Worm (Caenorhabditis elegans): ENCODE measurements around the gene F55A4.7.

Gene F55A4.7

ce11 chrX:1030867-1031266 is 7.4 kb downstream of the F55A4.7 start:
- TF ChIP-seq ztf-23 (GFP tag; IDR thresholded peaks at IDR 0.05) (no peak), flt-1 (GFP tag; IDR thresholded peaks at IDR 0.05) (no peak), ref-1 (GFP tag; conservative IDR thresholded peaks at IDR 0.05) (no peak), ztf-29 (GFP tag; IDR thresholded peaks at IDR 0.05) (no peak), tab-1 (GFP tag; IDR thresholded peaks at IDR 0.05) (no peak), klf-2 (GFP tag; conservative IDR thresholded peaks at IDR 0.05) (no peak), T22C8.4 (GFP tag; IDR thresholded peaks at IDR 0.05) (no peak), med-1 (GFP tag; optimal IDR thresholded peaks at IDR 0.05; ENCODE audit: insufficient read depth) (no peak), cog-1 (tag; optimal IDR thresholded peaks at IDR 0.05) (no peak)

- TF ChIP-seq T22C8.4 (GFP tag; IDR thresholded peaks at IDR 0.05), result no peak
- TF ChIP-seq ztf-29 (GFP tag; IDR thresholded peaks at IDR 0.05), result no peak
- no peak for TF ChIP-seq flt-1 (GFP tag; IDR thresholded peaks at IDR 0.05)
- no peak for TF ChIP-seq klf-2 (GFP tag; conservative IDR thresholded peaks at IDR 0.05)
- TF ChIP-seq ztf-23 (GFP tag; IDR thresholded peaks at IDR 0.05), result no peak
- no peak for TF ChIP-seq cog-1 (tag; optimal IDR thresholded peaks at IDR 0.05)
- TF ChIP-seq tab-1 (GFP tag; IDR thresholded peaks at IDR 0.05), result no peak
- TF ChIP-seq ref-1 (GFP tag; conservative IDR thresholded peaks at IDR 0.05), result no peak
- TF ChIP-seq med-1 (GFP tag; optimal IDR thresholded peaks at IDR 0.05; ENCODE audit: insufficient read depth), result no peak
These were observed 10.9 kb downstream of the F55A4.7 start for ce11 chrX:1027370-1027769.

ce11 chrX:1026722-1027121 is 11.5 kb downstream of the F55A4.7 start:
- TF ChIP-seq ztf-23 (GFP tag; IDR thresholded peaks at IDR 0.05), result no peak
- no peak for TF ChIP-seq med-1 (GFP tag; optimal IDR thresholded peaks at IDR 0.05; ENCODE audit: insufficient read depth)
- TF ChIP-seq flt-1 (GFP tag; IDR thresholded peaks at IDR 0.05), result no peak
- no peak for TF ChIP-seq cog-1 (tag; optimal IDR thresholded peaks at IDR 0.05)

- TF ChIP-seq flt-1 (GFP tag; IDR thresholded peaks at IDR 0.05) (no peak), T22C8.4 (GFP tag; IDR thresholded peaks at IDR 0.05) (no peak), med-1 (GFP tag; optimal IDR thresholded peaks at IDR 0.05; ENCODE audit: insufficient read depth) (no peak)
These were observed 13.2 kb downstream of the F55A4.7 start, which contains the start of gene F55A4.3 for ce11 chrX:1025010-1025409. TSS of gene F55A4.3 (minus strand) at chrX:1025110.

- TF ChIP-seq med-1 (GFP tag; optimal IDR thresholded peaks at IDR 0.05; ENCODE audit: insufficient read depth) (no peak), ztf-23 (GFP tag; IDR thresholded peaks at IDR 0.05) (peak; percentile 52; the same call in 1 of the 2 replicates), tab-1 (GFP tag; IDR thresholded peaks at IDR 0.05) (no peak), ztf-29 (GFP tag; IDR thresholded peaks at IDR 0.05) (no peak)
These were observed 16.4 kb downstream of the F55A4.7 start for ce11 chrX:1021835-1022311.

- no peak for TF ChIP-seq cog-1 (tag; optimal IDR thresholded peaks at IDR 0.05)
- no peak for TF ChIP-seq ztf-23 (GFP tag; IDR thresholded peaks at IDR 0.05)
- TF ChIP-seq ztf-29 (GFP tag; IDR thresholded peaks at IDR 0.05), result no peak
These were observed 19.7 kb downstream of the F55A4.7 start for ce11 chrX:1018586-1018985.

- TF ChIP-seq tab-1 (GFP tag; IDR thresholded peaks at IDR 0.05) (no peak), klf-2 (GFP tag; conservative IDR thresholded peaks at IDR 0.05) (no peak), med-1 (GFP tag; optimal IDR thresholded peaks at IDR 0.05; ENCODE audit: insufficient read depth) (no peak), T22C8.4 (GFP tag; IDR thresholded peaks at IDR 0.05) (no peak), cog-1 (tag; optimal IDR thresholded peaks at IDR 0.05) (no peak), ztf-23 (GFP tag; IDR thresholded peaks at IDR 0.05) (no peak), ztf-29 (GFP tag; IDR thresholded peaks at IDR 0.05) (no peak), ref-1 (GFP tag; conservative IDR thresholded peaks at IDR 0.05) (no peak), flt-1 (GFP tag; IDR thresholded peaks at IDR 0.05) (no peak)
These were observed 20.8 kb downstream of the F55A4.7 start, which contains the start of the genes F55A4.13 and nlf-1 for ce11 chrX:1017456-1017855. TSS of gene F55A4.13 (minus strand) at chrX:1017556. TSS of gene nlf-1 (minus strand) at chrX:1017567.

ce11 chrX:1014708-1015107 is 23.5 kb downstream of the F55A4.7 start:
- no peak for TF ChIP-seq ztf-29 (GFP tag; IDR thresholded peaks at IDR 0.05)
- no peak for TF ChIP-seq ref-1 (GFP tag; conservative IDR thresholded peaks at IDR 0.05)

- TF ChIP-seq med-1 (GFP tag; optimal IDR thresholded peaks at IDR 0.05; ENCODE audit: insufficient read depth), result no peak
- no peak for TF ChIP-seq ztf-23 (GFP tag; IDR thresholded peaks at IDR 0.05)
- no peak for TF ChIP-seq tab-1 (GFP tag; IDR thresholded peaks at IDR 0.05)
- no peak for TF ChIP-seq flt-1 (GFP tag; IDR thresholded peaks at IDR 0.05)
These were observed 25.8 kb downstream of the F55A4.7 start for ce11 chrX:1012385-1012866.

- no peak for TF ChIP-seq med-1 (GFP tag; optimal IDR thresholded peaks at IDR 0.05; ENCODE audit: insufficient read depth)
- no peak for TF ChIP-seq flt-1 (GFP tag; IDR thresholded peaks at IDR 0.05)
- TF ChIP-seq cog-1 (tag; optimal IDR thresholded peaks at IDR 0.05), result no peak
- TF ChIP-seq ref-1 (GFP tag; conservative IDR thresholded peaks at IDR 0.05), result no peak
- no peak for TF ChIP-seq tab-1 (GFP tag; IDR thresholded peaks at IDR 0.05)
- TF ChIP-seq klf-2 (GFP tag; conservative IDR thresholded peaks at IDR 0.05), result no peak
These were observed 27.4 kb downstream of the F55A4.7 start for ce11 chrX:1010627-1011452.

- TF ChIP-seq ztf-23 (GFP tag; IDR thresholded peaks at IDR 0.05) (no peak), flt-1 (GFP tag; IDR thresholded peaks at IDR 0.05) (no peak), T22C8.4 (GFP tag; IDR thresholded peaks at IDR 0.05) (no peak), ref-1 (GFP tag; conservative IDR thresholded peaks at IDR 0.05) (no peak), klf-2 (GFP tag; conservative IDR thresholded peaks at IDR 0.05) (no peak), ztf-29 (GFP tag; IDR thresholded peaks at IDR 0.05) (no peak), tab-1 (GFP tag; IDR thresholded peaks at IDR 0.05) (no peak), cog-1 (tag; optimal IDR thresholded peaks at IDR 0.05) (no peak), med-1 (GFP tag; optimal IDR thresholded peaks at IDR 0.05; ENCODE audit: insufficient read depth) (no peak)
These were observed 28.7 kb downstream of the F55A4.7 start for ce11 chrX:1009512-1009911.
